Worm (Caenorhabditis elegans): ENCODE measurements around the gene F34H10.4.

F34H10.4 gene

DNA sequence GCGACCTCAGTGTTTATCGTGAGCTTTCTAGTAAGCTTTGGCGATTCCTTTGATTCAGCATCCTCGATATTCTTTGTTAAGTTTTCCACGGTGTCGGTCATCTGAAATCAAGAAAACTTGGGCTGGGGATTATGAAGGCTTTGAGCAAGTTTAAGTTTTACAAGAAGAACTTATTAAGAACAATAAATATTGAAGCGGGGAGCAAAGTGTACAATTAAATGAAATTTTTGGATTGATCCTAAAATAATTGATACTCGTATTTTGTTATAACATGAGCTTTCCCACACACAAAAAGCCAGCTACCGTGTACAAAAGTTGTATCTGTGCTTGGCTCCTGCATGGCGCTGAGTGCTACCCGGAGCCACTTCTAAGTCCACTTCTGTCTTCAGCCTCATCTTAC is 13.4 kb upstream of the F34H10.4 start, which contains the start of gene F34H10.3:
TSS of gene F34H10.3 (minus strand) at position 101 of the 400 bp plus-strand sequence.
- TF ChIP-seq ztf-23 (GFP tag; IDR thresholded peaks at IDR 0.05) (no peak), T22C8.4 (GFP tag; IDR thresholded peaks at IDR 0.05) (no peak), flt-1 (GFP tag; IDR thresholded peaks at IDR 0.05) (no peak), med-1 (GFP tag; optimal IDR thresholded peaks at IDR 0.05; ENCODE audit: insufficient read depth) (no peak), cog-1 (tag; optimal IDR thresholded peaks at IDR 0.05) (no peak), ztf-29 (GFP tag; IDR thresholded peaks at IDR 0.05) (no peak), tab-1 (GFP tag; IDR thresholded peaks at IDR 0.05) (no peak), klf-2 (GFP tag; conservative IDR thresholded peaks at IDR 0.05) (no peak), ref-1 (GFP tag; conservative IDR thresholded peaks at IDR 0.05) (no peak)

- TF ChIP-seq ref-1 (GFP tag; conservative IDR thresholded peaks at IDR 0.05): no peak
- TF ChIP-seq tab-1 (GFP tag; IDR thresholded peaks at IDR 0.05): no peak
- no peak for TF ChIP-seq ztf-29 (GFP tag; IDR thresholded peaks at IDR 0.05)
- no peak for TF ChIP-seq ztf-23 (GFP tag; IDR thresholded peaks at IDR 0.05)
- no peak for TF ChIP-seq T22C8.4 (GFP tag; IDR thresholded peaks at IDR 0.05)
- TF ChIP-seq flt-1 (GFP tag; IDR thresholded peaks at IDR 0.05): no peak
- no peak for TF ChIP-seq klf-2 (GFP tag; conservative IDR thresholded peaks at IDR 0.05)
- no peak for TF ChIP-seq cog-1 (tag; optimal IDR thresholded peaks at IDR 0.05)
- TF ChIP-seq med-1 (GFP tag; optimal IDR thresholded peaks at IDR 0.05; ENCODE audit: insufficient read depth): no peak
These were observed 12.9 kb upstream of the F34H10.4 start, which contains the start of gene F34H10.5 for ce11 chrX:9635376-9635775. Gene F34H10.5 (plus strand): TSS chrX:9635676.

ce11 chrX:9637137-9637536 is 11.2 kb upstream of the F34H10.4 start:
- TF ChIP-seq flt-1 (GFP tag; IDR thresholded peaks at IDR 0.05) (0 out of 2 replicates have a peak, but pooled peaks have one; percentile 50), cog-1 (tag; optimal IDR thresholded peaks at IDR 0.05) (no peak), klf-2 (GFP tag; conservative IDR thresholded peaks at IDR 0.05) (no peak), T22C8.4 (GFP tag; IDR thresholded peaks at IDR 0.05) (no peak), tab-1 (GFP tag; IDR thresholded peaks at IDR 0.05) (no peak), med-1 (GFP tag; optimal IDR thresholded peaks at IDR 0.05; ENCODE audit: insufficient read depth) (no peak), ztf-23 (GFP tag; IDR thresholded peaks at IDR 0.05) (0 out of 2 replicates have a peak, but pooled peaks have one; percentile 15), ref-1 (GFP tag; conservative IDR thresholded peaks at IDR 0.05) (no peak)

DNA sequence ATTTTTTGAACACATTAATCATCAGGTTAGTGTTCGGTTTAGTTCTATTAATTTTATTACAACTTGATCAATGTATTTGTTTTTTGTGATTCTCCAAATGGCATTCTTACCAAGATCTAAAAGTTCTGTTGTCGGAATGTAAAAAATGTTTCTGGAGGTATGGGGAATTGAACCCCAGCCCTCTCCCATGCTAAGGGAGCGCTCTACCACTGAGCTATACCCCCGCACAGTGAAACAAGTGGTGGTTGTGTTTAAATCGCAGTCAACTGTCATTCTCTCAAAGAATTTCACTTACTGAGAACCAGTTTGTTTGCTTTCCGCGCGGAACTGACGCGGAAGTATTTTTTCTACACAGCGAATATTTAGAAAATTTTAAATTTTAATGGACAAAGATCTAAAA is 10.6 kb upstream of the F34H10.4 start:
- TF ChIP-seq cog-1 (tag; optimal IDR thresholded peaks at IDR 0.05) (peak; percentile 79), T22C8.4 (GFP tag; IDR thresholded peaks at IDR 0.05) (peak; percentile 92), ztf-23 (GFP tag; IDR thresholded peaks at IDR 0.05) (peak; percentile 94), ref-1 (GFP tag; conservative IDR thresholded peaks at IDR 0.05) (peak; percentile 86), flt-1 (GFP tag; IDR thresholded peaks at IDR 0.05) (peak; percentile 97), med-1 (GFP tag; optimal IDR thresholded peaks at IDR 0.05; ENCODE audit: insufficient read depth) (peak; percentile 77), tab-1 (GFP tag; IDR thresholded peaks at IDR 0.05) (peak; percentile 96), ztf-29 (GFP tag; IDR thresholded peaks at IDR 0.05) (peak; percentile 74), klf-2 (GFP tag; conservative IDR thresholded peaks at IDR 0.05) (peak; percentile 81)

DNA sequence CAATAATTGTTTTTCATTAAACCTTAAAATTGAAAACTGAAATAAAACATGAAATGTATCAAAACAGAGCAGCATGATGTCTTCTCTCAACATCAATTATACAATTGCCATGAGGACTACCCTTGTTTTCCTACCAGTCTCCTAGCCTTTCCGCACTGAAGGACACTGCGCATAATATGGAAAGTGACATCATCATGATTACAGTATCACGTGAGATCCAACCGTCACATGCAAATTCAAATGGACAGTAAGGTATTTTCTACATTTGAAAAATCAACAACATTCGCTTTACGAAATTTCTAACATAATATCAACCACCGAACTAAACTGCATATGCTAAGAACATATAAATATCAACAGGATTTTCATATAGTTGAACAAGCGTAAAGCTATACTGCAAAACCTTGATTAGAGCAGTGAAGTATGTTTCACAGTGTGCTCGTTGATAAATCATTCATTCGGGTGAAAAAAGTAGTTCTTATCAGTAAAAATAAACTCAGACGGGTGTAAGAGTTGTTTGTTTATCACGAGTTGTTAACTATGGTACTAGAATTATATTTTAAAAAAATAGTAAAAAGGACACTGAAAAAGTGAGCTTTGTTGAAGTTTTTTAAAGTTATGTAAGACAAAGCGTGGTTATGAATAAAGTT is 9.4 kb upstream of the F34H10.4 start:
- TF ChIP-seq klf-2 (GFP tag; conservative IDR thresholded peaks at IDR 0.05): no peak
- TF ChIP-seq med-1 (GFP tag; optimal IDR thresholded peaks at IDR 0.05; ENCODE audit: insufficient read depth): no peak
- TF ChIP-seq flt-1 (GFP tag; IDR thresholded peaks at IDR 0.05): no peak
- no peak for TF ChIP-seq ref-1 (GFP tag; conservative IDR thresholded peaks at IDR 0.05)
- no peak for TF ChIP-seq cog-1 (tag; optimal IDR thresholded peaks at IDR 0.05)
- TF ChIP-seq tab-1 (GFP tag; IDR thresholded peaks at IDR 0.05): no peak
- no peak for TF ChIP-seq ztf-23 (GFP tag; IDR thresholded peaks at IDR 0.05)
- no peak for TF ChIP-seq T22C8.4 (GFP tag; IDR thresholded peaks at IDR 0.05)
- TF ChIP-seq ztf-29 (GFP tag; IDR thresholded peaks at IDR 0.05): no peak

DNA sequence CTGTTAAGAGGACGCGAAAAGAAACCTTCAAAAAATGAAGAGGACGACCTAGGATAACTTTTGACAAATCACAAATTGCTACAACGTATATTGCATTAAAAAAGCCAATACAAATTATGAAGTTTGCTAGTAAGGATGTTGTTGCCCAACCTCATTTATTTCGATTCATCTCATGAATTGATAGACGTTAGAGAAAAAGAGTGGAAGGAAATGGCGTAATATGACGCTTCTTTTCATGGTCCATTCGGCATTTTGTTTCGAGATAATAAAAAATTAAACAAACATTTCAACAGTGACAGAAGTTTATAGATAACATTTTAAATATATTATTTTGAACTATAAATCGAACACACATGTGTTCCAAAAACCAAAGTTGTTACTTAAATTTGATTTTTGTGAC is 7.4 kb upstream of the F34H10.4 start:
- TF ChIP-seq cog-1 (tag; optimal IDR thresholded peaks at IDR 0.05) (no peak), med-1 (GFP tag; optimal IDR thresholded peaks at IDR 0.05; ENCODE audit: insufficient read depth) (no peak), flt-1 (GFP tag; IDR thresholded peaks at IDR 0.05) (no peak), ztf-23 (GFP tag; IDR thresholded peaks at IDR 0.05) (no peak), ztf-29 (GFP tag; IDR thresholded peaks at IDR 0.05) (no peak), tab-1 (GFP tag; IDR thresholded peaks at IDR 0.05) (no peak), klf-2 (GFP tag; conservative IDR thresholded peaks at IDR 0.05) (no peak), ref-1 (GFP tag; conservative IDR thresholded peaks at IDR 0.05) (no peak), T22C8.4 (GFP tag; IDR thresholded peaks at IDR 0.05) (no peak)

- TF ChIP-seq ref-1 (GFP tag; conservative IDR thresholded peaks at IDR 0.05): no peak
- no peak for TF ChIP-seq flt-1 (GFP tag; IDR thresholded peaks at IDR 0.05)
- no peak for TF ChIP-seq ztf-23 (GFP tag; IDR thresholded peaks at IDR 0.05)
- no peak for TF ChIP-seq klf-2 (GFP tag; conservative IDR thresholded peaks at IDR 0.05)
- TF ChIP-seq ztf-29 (GFP tag; IDR thresholded peaks at IDR 0.05): no peak
- no peak for TF ChIP-seq T22C8.4 (GFP tag; IDR thresholded peaks at IDR 0.05)
- TF ChIP-seq tab-1 (GFP tag; IDR thresholded peaks at IDR 0.05): no peak
- no peak for TF ChIP-seq cog-1 (tag; optimal IDR thresholded peaks at IDR 0.05)
These were observed 5.4 kb upstream of the F34H10.4 start for ce11 chrX:9642775-9643461.

DNA sequence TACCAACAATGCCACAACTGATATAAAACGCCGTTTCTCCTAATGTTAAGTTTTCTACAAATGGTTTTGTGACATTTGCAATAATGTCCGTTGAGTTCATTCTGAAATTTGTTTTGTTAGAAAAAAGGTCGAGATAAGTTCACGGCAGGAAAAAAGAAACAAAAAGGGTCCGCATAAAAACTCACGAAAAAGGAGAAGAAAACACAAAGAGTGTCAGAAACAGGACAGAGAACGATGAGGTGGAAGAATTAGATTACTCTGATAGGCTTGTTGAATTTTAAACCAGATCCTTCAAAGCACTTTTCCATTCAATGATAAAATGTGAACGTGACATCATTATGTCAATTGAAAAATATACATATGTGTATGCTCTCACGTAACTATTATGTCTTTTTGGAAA is 4.7 kb downstream of the F34H10.4 start, which contains the start of gene aex-2:
TSS of gene aex-2 (minus strand) at position 101 of the 400 bp plus-strand sequence.
- TF ChIP-seq klf-2 (GFP tag; conservative IDR thresholded peaks at IDR 0.05) (no peak), ztf-23 (GFP tag; IDR thresholded peaks at IDR 0.05) (no peak), med-1 (GFP tag; optimal IDR thresholded peaks at IDR 0.05; ENCODE audit: insufficient read depth) (no peak), flt-1 (GFP tag; IDR thresholded peaks at IDR 0.05) (no peak)

- TF ChIP-seq klf-2 (GFP tag; conservative IDR thresholded peaks at IDR 0.05) (no peak), tab-1 (GFP tag; IDR thresholded peaks at IDR 0.05) (no peak), T22C8.4 (GFP tag; IDR thresholded peaks at IDR 0.05) (no peak), cog-1 (tag; optimal IDR thresholded peaks at IDR 0.05) (no peak), ztf-29 (GFP tag; IDR thresholded peaks at IDR 0.05) (no peak), ref-1 (GFP tag; conservative IDR thresholded peaks at IDR 0.05) (no peak), ztf-23 (GFP tag; IDR thresholded peaks at IDR 0.05) (no peak), med-1 (GFP tag; optimal IDR thresholded peaks at IDR 0.05; ENCODE audit: insufficient read depth) (no peak), flt-1 (GFP tag; IDR thresholded peaks at IDR 0.05) (no peak)
These were observed 5.2 kb downstream of the F34H10.4 start for ce11 chrX:9653478-9653877.
